Fruit fly (Drosophila melanogaster) whole organism, embryonic: Measurements from ENCODE around the gene SIFaR.

Experiments
- ATbp ChIP-seq: fragments of 200-800 bp; sonication (Bioruptor generic); optimal IDR thresholded peaks from 2 replicates; lab custom pipeline; 2017; ENCODE audit warnings: missing biosample characterization, mild to moderate bottlenecking, missing genetic modification characterization, missing genetic modification reagents
- BEAF-32 ChIP-seq: fragments of 200-800 bp; sonication (Bioruptor generic); optimal IDR thresholded peaks from 3 replicates; lab custom pipeline; 2017; ENCODE audit warnings: missing biosample characterization, missing genetic modification characterization, mild to moderate bottlenecking, moderate library complexity, missing genetic modification reagents
- CG12391 ChIP-seq: fragments of 200-800 bp; sonication (Bioruptor generic); optimal IDR thresholded peaks from 3 replicates; lab custom pipeline; 2018; ENCODE audit warnings: missing biosample characterization, mild to moderate bottlenecking, missing genetic modification characterization, moderate library complexity
- CG17568 ChIP-seq: fragments of 200-800 bp; sonication (Bioruptor generic); optimal IDR thresholded peaks from 2 replicates; lab custom pipeline; 2018; ENCODE audit warnings: missing biosample characterization, mild to moderate bottlenecking, missing genetic modification characterization, moderate library complexity
- CG2889 ChIP-seq: fragments of 200-800 bp; sonication (Bioruptor generic); IDR thresholded peaks from 3 replicates; pipeline ENCODE4 v1.3.6; 2022; ENCODE audit warnings: missing biosample characterization, missing genetic modification characterization
- CG30431 ChIP-seq: fragments of 200-800 bp; sonication (Bioruptor generic); optimal IDR thresholded peaks from 2 replicates; lab custom pipeline; 2017; ENCODE audit warnings: missing biosample characterization, missing genetic modification characterization
- CG32772 ChIP-seq: fragments of 200-800 bp; sonication (Bioruptor generic); IDR thresholded peaks from 2 replicates; pipeline ENCODE4 v1.3.6; 2022; ENCODE audit warnings: missing biosample characterization, missing genetic modification characterization
- CG34422 ChIP-seq: fragments of 200-800 bp; sonication (Bioruptor generic); IDR thresholded peaks from 3 replicates; pipeline ENCODE4 v1.3.6; 2022; ENCODE audit warnings: missing biosample characterization, missing genetic modification characterization
- CG5953 ChIP-seq: fragments of 200-800 bp; sonication (Bioruptor generic); IDR thresholded peaks from 2 replicates; pipeline ENCODE4 v1.3.6; 2022; ENCODE audit warnings: missing biosample characterization, missing genetic modification characterization
- CG6683 ChIP-seq: fragments of 200-800 bp; sonication (Bioruptor generic); optimal IDR thresholded peaks from 2 replicates; lab custom pipeline; 2017; ENCODE audit warnings: missing biosample characterization, mild to moderate bottlenecking, missing genetic modification characterization, missing genetic modification reagents
- CG8924 ChIP-seq: fragments of 200-800 bp; optimal IDR thresholded peaks from 3 replicates; lab custom pipeline; 2019; ENCODE audit warnings: missing biosample characterization, mild to moderate bottlenecking, missing genetic modification characterization, moderate library complexity
- D19A ChIP-seq: fragments of 200-800 bp; optimal IDR thresholded peaks from 3 replicates; lab custom pipeline; 2019; ENCODE audit warnings: missing biosample characterization, mild to moderate bottlenecking, missing genetic modification characterization, moderate library complexity
- Deaf1 ChIP-seq: fragments of 200-800 bp; optimal IDR thresholded peaks from 3 replicates; lab custom pipeline; 2019; ENCODE audit warnings: missing biosample characterization, mild to moderate bottlenecking, missing genetic modification characterization, moderate library complexity
- Dek ChIP-seq: fragments of 200-800 bp; sonication (Bioruptor generic); optimal IDR thresholded peaks from 3 replicates; lab custom pipeline; 2019; ENCODE audit warnings: missing biosample characterization, mild to moderate bottlenecking, missing genetic modification characterization, moderate library complexity
- Dip2 ChIP-seq: fragments of 200-800 bp; sonication (Bioruptor generic); IDR thresholded peaks from 2 replicates; pipeline ENCODE4 v1.3.6; 2022; ENCODE audit warnings: missing biosample characterization, missing genetic modification characterization
- Dll ChIP-seq: fragments of 200-800 bp; sonication (Bioruptor generic); IDR thresholded peaks from 4 replicates; pipeline ENCODE4 v1.3.6; 2022; ENCODE audit warnings: missing biosample characterization, missing genetic modification characterization; ENCODE audit not compliant: partially characterized antibody
- Dp ChIP-seq: fragments of 200-800 bp; sonication (Bioruptor generic); optimal IDR thresholded peaks from 2 replicates; lab custom pipeline; 2018; ENCODE audit warnings: missing biosample characterization, mild to moderate bottlenecking, missing genetic modification characterization, moderate library complexity
- H2.0 ChIP-seq: fragments of 200-800 bp; sonication (Bioruptor generic); IDR thresholded peaks from 2 replicates; pipeline ENCODE4 v1.3.6; 2022; ENCODE audit warnings: missing biosample characterization, missing genetic modification characterization
- HLH54F ChIP-seq: fragments of 200-800 bp; sonication (Bioruptor generic); optimal IDR thresholded peaks from 3 replicates; lab custom pipeline; 2016; ENCODE audit warnings: missing biosample characterization, missing genetic modification characterization
- HmgD ChIP-seq: fragments of 200-800 bp; sonication (Bioruptor generic); optimal IDR thresholded peaks from 3 replicates; lab custom pipeline; 2016; ENCODE audit warnings: missing biosample characterization, missing genetic modification characterization
- HmgZ ChIP-seq: fragments of 200-800 bp; sonication (Bioruptor generic); optimal IDR thresholded peaks from 2 replicates; lab custom pipeline; 2018; ENCODE audit warnings: missing biosample characterization, mild to moderate bottlenecking, missing genetic modification characterization
- Lhr ChIP-seq: fragments of 200-800 bp; sonication (Bioruptor generic); optimal IDR thresholded peaks from 3 replicates; lab custom pipeline; 2017; ENCODE audit warnings: mild to moderate bottlenecking, missing biosample characterization, missing genetic modification reagents, missing genetic modification characterization
- Lim3 ChIP-seq: fragments of 200-800 bp; sonication (Bioruptor generic); IDR thresholded peaks from 2 replicates; pipeline ENCODE4 v1.3.6; 2022; ENCODE audit warnings: missing biosample characterization, missing genetic modification characterization
- NK7.1 ChIP-seq: fragments of 200-800 bp; sonication (Bioruptor generic); optimal IDR thresholded peaks from 3 replicates; lab custom pipeline; 2016; ENCODE audit warnings: missing biosample characterization, missing genetic modification characterization
- Oaz ChIP-seq: fragments of 200-800 bp; sonication (Bioruptor generic); IDR thresholded peaks from 2 replicates; pipeline ENCODE4 v1.3.6; 2022; ENCODE audit warnings: missing biosample characterization, missing genetic modification characterization
- Taf1 ChIP-seq: fragments of 200-800 bp; sonication (Bioruptor generic); IDR thresholded peaks from 2 replicates; pipeline ENCODE4 v1.3.6; 2022; ENCODE audit warnings: missing biosample characterization, missing genetic modification characterization
- Usf ChIP-seq: fragments of 200-800 bp; sonication (Bioruptor generic); optimal IDR thresholded peaks from 2 replicates; lab custom pipeline; 2017; ENCODE audit warnings: missing genotype, missing biosample characterization, missing genetic modification characterization
- YL-1 ChIP-seq: fragments of 200-800 bp; sonication (Bioruptor generic); optimal IDR thresholded peaks from 3 replicates; lab custom pipeline; 2017; ENCODE audit warnings: missing biosample characterization, mild to moderate bottlenecking, missing genetic modification characterization
- bbx ChIP-seq: fragments of 200-800 bp; sonication (Bioruptor generic); IDR thresholded peaks from 2 replicates; pipeline ENCODE4 v1.3.6; 2022; ENCODE audit warnings: missing biosample characterization, missing genetic modification characterization; ENCODE audit not compliant: partially characterized antibody
- ems ChIP-seq: fragments of 200-800 bp; sonication (Bioruptor generic); optimal IDR thresholded peaks from 3 replicates; lab custom pipeline; 2016; ENCODE audit warnings: missing biosample characterization, missing genetic modification characterization
- ewg ChIP-seq: fragments of 200-800 bp; sonication (Bioruptor generic); optimal IDR thresholded peaks from 3 replicates; lab custom pipeline; 2017; ENCODE audit warnings: mild to moderate bottlenecking, missing biosample characterization, missing genetic modification reagents, missing genetic modification characterization
- exex ChIP-seq: fragments of 200-800 bp; sonication (Bioruptor generic); optimal IDR thresholded peaks from 4 replicates; lab custom pipeline; 2018; ENCODE audit warnings: missing biosample characterization, mild to moderate bottlenecking, missing genetic modification characterization, moderate library complexity
- gcm ChIP-seq: fragments of 200-800 bp; sonication (Bioruptor generic); optimal IDR thresholded peaks from 2 replicates; lab custom pipeline; 2019; ENCODE audit warnings: missing biosample characterization, mild to moderate bottlenecking, missing genetic modification characterization, moderate library complexity
- gsb-n ChIP-seq: fragments of 200-800 bp; sonication (Bioruptor generic); optimal IDR thresholded peaks from 3 replicates; lab custom pipeline; 2018; ENCODE audit warnings: missing biosample characterization, mild to moderate bottlenecking, missing genetic modification characterization
- hb ChIP-seq: fragments of 200-800 bp; sonication (Bioruptor generic); IDR thresholded peaks from 3 replicates; pipeline ENCODE4 v1.3.6; 2022; ENCODE audit warnings: missing biosample characterization, missing genetic modification characterization; ENCODE audit not compliant: partially characterized antibody
- her ChIP-seq: fragments of 200-800 bp; sonication (Bioruptor generic); optimal IDR thresholded peaks from 2 replicates; lab custom pipeline; 2016; ENCODE audit warnings: missing biosample characterization, missing genetic modification characterization
- luna ChIP-seq: fragments of 200-800 bp; sonication (Bioruptor generic); optimal IDR thresholded peaks from 2 replicates; lab custom pipeline; 2016; ENCODE audit warnings: missing biosample characterization, missing genetic modification characterization
- mirr ChIP-seq: fragments of 200-800 bp; sonication (Bioruptor generic); optimal IDR thresholded peaks from 3 replicates; lab custom pipeline; 2018; ENCODE audit warnings: missing biosample characterization, mild to moderate bottlenecking, missing genetic modification characterization
- oc ChIP-seq: fragments of 200-800 bp; sonication (Bioruptor generic); optimal IDR thresholded peaks from 2 replicates; lab custom pipeline; 2018; ENCODE audit warnings: missing biosample characterization, mild to moderate bottlenecking, missing genetic modification characterization, moderate library complexity
- psq ChIP-seq: fragments of 200-800 bp; sonication (Bioruptor generic); optimal IDR thresholded peaks from 2 replicates; lab custom pipeline; 2017; ENCODE audit warnings: missing biosample characterization, missing genetic modification characterization
- run ChIP-seq: fragments of 200-800 bp; sonication (Bioruptor generic); optimal IDR thresholded peaks from 3 replicates; lab custom pipeline; 2018; ENCODE audit warnings: missing biosample characterization, mild to moderate bottlenecking, missing genetic modification characterization
- sna ChIP-seq: fragments of 200-800 bp; sonication (Bioruptor generic); IDR thresholded peaks from 2 replicates; pipeline ENCODE4 v1.3.6; 2022; ENCODE audit warnings: missing biosample characterization, missing genetic modification characterization; ENCODE audit not compliant: partially characterized antibody
- sob ChIP-seq: fragments of 200-800 bp; sonication (Bioruptor generic); IDR thresholded peaks from 2 replicates; pipeline ENCODE4 v1.3.6; 2022; ENCODE audit warnings: missing biosample characterization, missing genetic modification characterization
- stwl ChIP-seq: fragments of 200-800 bp; sonication (Bioruptor generic); optimal IDR thresholded peaks from 3 replicates; lab custom pipeline; 2018; ENCODE audit warnings: missing biosample characterization, mild to moderate bottlenecking, missing genetic modification characterization, moderate library complexity
- tap ChIP-seq: fragments of 200-800 bp; optimal IDR thresholded peaks from 3 replicates; lab custom pipeline; 2019; ENCODE audit warnings: missing biosample characterization, mild to moderate bottlenecking, missing genetic modification characterization, moderate library complexity
- tin ChIP-seq: fragments of 200-800 bp; sonication (Bioruptor generic); optimal IDR thresholded peaks from 3 replicates; lab custom pipeline; 2016; ENCODE audit warnings: missing biosample characterization, missing genetic modification characterization
- tio ChIP-seq: fragments of 200-800 bp; sonication (Bioruptor generic); optimal IDR thresholded peaks from 2 replicates; lab custom pipeline; 2017; ENCODE audit warnings: missing biosample characterization, missing genetic modification characterization, inconsistent platforms
- trem ChIP-seq: fragments of 200-800 bp; optimal IDR thresholded peaks from 3 replicates; lab custom pipeline; 2019; ENCODE audit warnings: missing biosample characterization, mild to moderate bottlenecking, missing genetic modification characterization, moderate library complexity
- yki ChIP-seq: fragments of >200 bp; optimal IDR thresholded peaks from 3 replicates; lab custom pipeline; 2018

Gene SIFaR

dm6 chr3R:21343229-21343628 is 49.4 kb upstream of the SIFaR start (continued):
- TF ChIP-seq Taf1 (GFP tag; lab: Robert Waterston, UW) (no peak), run (peak; percentile 5), Lim3 (GFP tag; lab: Robert Waterston, UW) (no peak), Dip2 (GFP tag; lab: Robert Waterston, UW) (no peak), CG8924 (tag; lab: Kevin White, UChicago) (no peak), CG32772 (GFP tag; lab: Robert Waterston, UW) (no peak), HLH54F (GFP tag; lab: Kevin White, UChicago) (no peak), H2.0 (GFP tag; lab: Robert Waterston, UW) (no peak), psq (GFP tag; lab: Kevin White, UChicago) (no peak), gcm (peak; percentile 18), Dp (GFP tag; lab: Kevin White, UChicago) (no peak), stwl (no peak), sob (GFP tag; lab: Robert Waterston, UW) (no peak), oc (peak; percentile 52), Usf (GFP tag; lab: Kevin White, UChicago) (no peak)

dm6 chr3R:21339448-21340268 is 45.9 kb upstream of the SIFaR start:
- no peak for TF ChIP-seq NK7.1 (GFP tag; lab: Kevin White, UChicago)
- no peak for TF ChIP-seq sna (GFP tag; lab: Robert Waterston, UW)
- no peak for TF ChIP-seq exex
- no peak for TF ChIP-seq Dek (tag; lab: Kevin White, UChicago)
- TF ChIP-seq trem: no peak
- TF ChIP-seq bbx (GFP tag; lab: Robert Waterston, UW): no peak
- TF ChIP-seq HmgZ (tag; lab: Kevin White, UChicago): no peak
- no peak for TF ChIP-seq D19A (tag; lab: Kevin White, UChicago)
- no peak for TF ChIP-seq YL-1 (GFP tag; lab: Kevin White, UChicago)
- TF ChIP-seq CG5953 (GFP tag; lab: Robert Waterston, UW): no peak
- TF ChIP-seq CG34422 (GFP tag; lab: Robert Waterston, UW): no peak
- TF ChIP-seq Oaz (GFP tag; lab: Robert Waterston, UW): no peak
- peak; percentile 5 for TF ChIP-seq ewg (GFP tag; lab: Kevin White, UChicago)
- TF ChIP-seq Dll (GFP tag; lab: Robert Waterston, UW): no peak
- no peak for TF ChIP-seq ems (GFP tag; lab: Kevin White, UChicago)
- no peak for TF ChIP-seq tio (GFP tag; lab: Kevin White, UChicago)
- TF ChIP-seq yki (lab: Kevin White, UChicago): no peak
- peak; percentile 79 for TF ChIP-seq Deaf1 (tag; lab: Kevin White, UChicago)
- TF ChIP-seq hb (GFP tag; lab: Robert Waterston, UW): 0 out of 3 replicates have a peak, but pooled peaks have one; percentile 21
- TF ChIP-seq CG17568 (GFP tag; lab: Kevin White, UChicago): no peak
- no peak for TF ChIP-seq CG30431 (GFP tag; lab: Kevin White, UChicago)
- no peak for TF ChIP-seq HLH54F (GFP tag; lab: Kevin White, UChicago)
- no peak for TF ChIP-seq CG2889 (GFP tag; lab: Robert Waterston, UW)
- TF ChIP-seq luna (GFP tag; lab: Kevin White, UChicago): no peak
- TF ChIP-seq CG6683 (GFP tag; lab: Kevin White, UChicago): no peak
- no peak for TF ChIP-seq CG12391 (tag; lab: Kevin White, UChicago)
- no peak for TF ChIP-seq ATbp (GFP tag; lab: Kevin White, UChicago)
- peak; percentile 92 for TF ChIP-seq gsb-n (tag; lab: Kevin White, UChicago)
- TF ChIP-seq BEAF-32 (GFP tag; lab: Kevin White, UChicago): no peak
- no peak for TF ChIP-seq her
- TF ChIP-seq tin: no peak
- peak; percentile 20 for TF ChIP-seq mirr (GFP tag; lab: Kevin White, UChicago)
- no peak for TF ChIP-seq Lhr (GFP tag; lab: Kevin White, UChicago)
- TF ChIP-seq tap: no peak
- no peak for TF ChIP-seq HmgD (GFP tag; lab: Kevin White, UChicago)
